Worm (Caenorhabditis elegans) whole organism, late embryonic: ENCODE measurements around the gene C55A6.3.

Experiments used
- C08G9.2 ChIP-seq: sonication (generic microtip); optimal IDR thresholded peaks from 2 replicates; lab custom pipeline; 2016; ENCODE audit warnings: mild to moderate bottlenecking, missing genetic modification characterization, moderate library complexity, missing compliant biosample characterization
- ceh-30 ChIP-seq: fragments of 150-350 bp; optimal IDR thresholded peaks from 2 replicates; lab custom pipeline; 2014; ENCODE audit warnings: missing biosample characterization, missing genetic modification characterization
- ceh-34 ChIP-seq: sonication (generic microtip); optimal IDR thresholded peaks from 2 replicates; lab custom pipeline; 2016; ENCODE audit warnings: mild to moderate bottlenecking, missing genetic modification characterization, missing compliant biosample characterization
- che-1 ChIP-seq: sonication (generic microtip); optimal IDR thresholded peaks from 2 replicates; lab custom pipeline; 2016; ENCODE audit warnings: mild to moderate bottlenecking, missing genetic modification characterization, missing compliant biosample characterization
- elt-2 ChIP-seq: sonication (generic microtip); optimal IDR thresholded peaks from 2 replicates; lab custom pipeline; 2016; ENCODE audit warnings: missing genetic modification reagents, missing genetic modification characterization, missing compliant biosample characterization
- fkh-10 ChIP-seq: fragments of 150-350 bp; optimal IDR thresholded peaks from 2 replicates; lab custom pipeline; 2014; ENCODE audit warnings: missing biosample characterization, missing genetic modification reagents, missing genetic modification characterization
- nfya-1 ChIP-seq: sonication (generic microtip); optimal IDR thresholded peaks from 2 replicates; lab custom pipeline; 2017; ENCODE audit warnings: missing genetic modification characterization, mild to moderate bottlenecking, missing compliant biosample characterization, antibody characterized with exemption, moderate library complexity

ce11 chrV:11546795-11547194 is 33.5 kb upstream of the C55A6.3 start, which contains the start of gene F38B7.11:
- TF ChIP-seq ceh-30 (tag; lab: Kevin White, UChicago) (no peak), nfya-1 (tag; lab: Kevin White, UChicago) (no peak), C08G9.2 (tag; lab: Kevin White, UChicago) (no peak), fkh-10 (GFP tag; lab: Kevin White, UChicago) (no peak), elt-2 (tag; lab: Kevin White, UChicago) (no peak), che-1 (tag; lab: Kevin White, UChicago) (no peak), ceh-34 (tag; lab: Kevin White, UChicago) (no peak)
